Fruit fly (Drosophila melanogaster) whole organism, embryonic: ENCODE results near the gene ninaC.

Experiments used
- Ada2b ChIP-seq: fragments of 200-800 bp; sonication (Bioruptor generic); IDR thresholded peaks from 2 replicates; pipeline ENCODE4 v1.3.6; 2022; ENCODE audit warnings: missing biosample characterization, missing genetic modification characterization
- Awh ChIP-seq: fragments of 200-800 bp; sonication (Bioruptor generic); IDR thresholded peaks from 2 replicates; pipeline ENCODE4, ENCODE4 v1.3.6; 2022; ENCODE audit warnings: missing biosample characterization, missing genetic modification characterization
- CG11085 ChIP-seq: fragments of 200-800 bp; sonication (Bioruptor generic); IDR thresholded peaks from 2 replicates; pipeline ENCODE4 v1.3.6; 2022; ENCODE audit warnings: missing biosample characterization, missing genetic modification characterization
- CG11247 ChIP-seq: fragments of 200-800 bp; sonication (Bioruptor generic); IDR thresholded peaks from 2 replicates; pipeline ENCODE4 v1.3.6; 2022; ENCODE audit warnings: missing biosample characterization, missing genetic modification characterization
- CG11456 ChIP-seq: fragments of 200-800 bp; sonication (Bioruptor generic); IDR thresholded peaks from 3 replicates; pipeline ENCODE4 v1.3.6; 2022; ENCODE audit warnings: missing biosample characterization, missing genetic modification characterization
- CG11696 ChIP-seq: fragments of 200-800 bp; sonication (Bioruptor generic); IDR thresholded peaks from 2 replicates; pipeline ENCODE4 v1.3.6; 2022; ENCODE audit warnings: missing biosample characterization, missing genetic modification characterization
- CG12071 ChIP-seq: fragments of 200-800 bp; sonication (Bioruptor generic); optimal IDR thresholded peaks from 3 replicates; lab custom pipeline; 2018; ENCODE audit warnings: missing biosample characterization, mild to moderate bottlenecking, missing genetic modification characterization
- CG13775 ChIP-seq: fragments of 200-800 bp; sonication (Bioruptor generic); optimal IDR thresholded peaks from 3 replicates; lab custom pipeline; 2017; ENCODE audit warnings: missing biosample characterization, mild to moderate bottlenecking, missing genetic modification characterization
- CG1603 ChIP-seq: fragments of 200-800 bp; sonication (Bioruptor generic); optimal IDR thresholded peaks from 2 replicates; lab custom pipeline; 2019; ENCODE audit warnings: missing biosample characterization, mild to moderate bottlenecking, missing genetic modification characterization, moderate library complexity
- CG16813 ChIP-seq: fragments of 200-800 bp; sonication (Bioruptor generic); IDR thresholded peaks from 3 replicates; pipeline ENCODE4 v1.3.6; 2022; ENCODE audit warnings: missing biosample characterization, missing genetic modification characterization; ENCODE audit not compliant: partially characterized antibody
- CG17359 ChIP-seq: fragments of 200-800 bp; sonication (Bioruptor generic); optimal IDR thresholded peaks from 3 replicates; lab custom pipeline; 2018; ENCODE audit warnings: missing biosample characterization, mild to moderate bottlenecking, missing genetic modification characterization, moderate library complexity
- CG18262 ChIP-seq: fragments of 200-800 bp; optimal IDR thresholded peaks from 3 replicates; lab custom pipeline; 2019; ENCODE audit warnings: missing biosample characterization, mild to moderate bottlenecking, missing genetic modification characterization, moderate library complexity
- CG2116 ChIP-seq: fragments of 200-800 bp; sonication (Bioruptor generic); optimal IDR thresholded peaks from 3 replicates; lab custom pipeline; 2018; ENCODE audit warnings: missing biosample characterization, mild to moderate bottlenecking, missing genetic modification characterization
- CG32532 ChIP-seq: fragments of 200-800 bp; sonication (Bioruptor generic); IDR thresholded peaks from 2 replicates; pipeline ENCODE4 v1.3.6; 2022; ENCODE audit warnings: missing biosample characterization, missing genetic modification characterization
- CG42726 ChIP-seq: fragments of 200-800 bp; sonication (Bioruptor generic); IDR thresholded peaks from 2 replicates; pipeline ENCODE4 v1.3.6; 2022; ENCODE audit warnings: missing biosample characterization, missing genetic modification characterization; ENCODE audit not compliant: partially characterized antibody
- CG7987 ChIP-seq: fragments of 200-800 bp; sonication (Bioruptor generic); optimal IDR thresholded peaks from 2 replicates; lab custom pipeline; 2018; ENCODE audit warnings: missing biosample characterization, mild to moderate bottlenecking, missing genetic modification characterization, moderate library complexity
- CHES-1-like ChIP-seq: fragments of 200-800 bp; sonication (Bioruptor generic); optimal IDR thresholded peaks from 2 replicates; lab custom pipeline; 2016; ENCODE audit warnings: missing biosample characterization, missing genetic modification characterization
- Ets97D ChIP-seq: fragments of 200-800 bp; sonication (Bioruptor generic); optimal IDR thresholded peaks from 3 replicates; lab custom pipeline; 2016; ENCODE audit warnings: missing biosample characterization, missing genetic modification characterization
- HLH4C ChIP-seq: fragments of 200-800 bp; sonication (Bioruptor generic); IDR thresholded peaks from 3 replicates; pipeline ENCODE4 v1.3.6; 2022; ENCODE audit warnings: missing biosample characterization, missing genetic modification characterization; ENCODE audit not compliant: partially characterized antibody
- Hr39 ChIP-seq: fragments of >200 bp; optimal IDR thresholded peaks from 2 replicates; lab custom pipeline; 2017
- Hr78 ChIP-seq, 2 experiments: fragments of 200-800 bp in 1 of 2; fragments of >200 bp in 1 of 2; sonication (Bioruptor generic) in 1 of 2; optimal IDR thresholded peaks; 2 replicates each; lab custom pipeline; 2017 to 2019; ENCODE audit warnings: missing biosample characterization in 2 of 2, missing genetic modification characterization in 2 of 2, mild to moderate bottlenecking in 1 of 2, moderate library complexity in 1 of 2
- Lhr ChIP-seq: fragments of 200-800 bp; sonication (Bioruptor generic); optimal IDR thresholded peaks from 3 replicates; lab custom pipeline; 2017; ENCODE audit warnings: mild to moderate bottlenecking, missing biosample characterization, missing genetic modification reagents, missing genetic modification characterization
- Lim3 ChIP-seq: fragments of 200-800 bp; sonication (Bioruptor generic); IDR thresholded peaks from 2 replicates; pipeline ENCODE4 v1.3.6; 2022; ENCODE audit warnings: missing biosample characterization, missing genetic modification characterization
- Scr ChIP-seq: fragments of 200-800 bp; sonication (Bioruptor generic); IDR thresholded peaks from 2 replicates; pipeline ENCODE4 v1.3.6; 2022; ENCODE audit warnings: missing biosample characterization, missing genetic modification characterization; ENCODE audit not compliant: partially characterized antibody
- Sry-δ ChIP-seq: fragments of 200-800 bp; sonication (Bioruptor generic); optimal IDR thresholded peaks from 2 replicates; lab custom pipeline; 2016; ENCODE audit warnings: missing biosample characterization, missing genetic modification characterization
- YL-1 ChIP-seq: fragments of 200-800 bp; sonication (Bioruptor generic); optimal IDR thresholded peaks from 3 replicates; lab custom pipeline; 2017; ENCODE audit warnings: missing biosample characterization, mild to moderate bottlenecking, missing genetic modification characterization
- ac ChIP-seq: fragments of 200-800 bp; sonication (Bioruptor generic); optimal IDR thresholded peaks from 3 replicates; lab custom pipeline; 2017; ENCODE audit warnings: missing biosample characterization, mild to moderate bottlenecking, missing genetic modification characterization
- aop ChIP-seq: fragments of 200-800 bp; sonication (Bioruptor generic); IDR thresholded peaks from 2 replicates; pipeline ENCODE4 v1.3.6; 2022; ENCODE audit warnings: missing biosample characterization, missing genetic modification characterization
- ato ChIP-seq: fragments of 200-800 bp; sonication (Bioruptor generic); IDR thresholded peaks from 2 replicates; pipeline ENCODE4 v1.3.6; 2022; ENCODE audit warnings: missing biosample characterization, missing genetic modification characterization; ENCODE audit not compliant: partially characterized antibody
- bigmax ChIP-seq: fragments of 200-800 bp; sonication (Bioruptor generic); optimal IDR thresholded peaks from 2 replicates; lab custom pipeline; 2018; ENCODE audit warnings: missing biosample characterization, mild to moderate bottlenecking, missing genetic modification characterization
- chinmo ChIP-seq: fragments of 200-800 bp; sonication (Bioruptor generic); IDR thresholded peaks from 4 replicates; pipeline ENCODE4 v1.3.6; 2022; ENCODE audit warnings: missing biosample characterization, missing genetic modification characterization; ENCODE audit not compliant: partially characterized antibody
- ci ChIP-seq: fragments of 200-800 bp; sonication (Bioruptor generic); IDR thresholded peaks from 3 replicates; pipeline ENCODE4 v1.3.6; 2022; ENCODE audit warnings: missing biosample characterization, missing genetic modification characterization
- dpn ChIP-seq, 2 experiments: fragments of 200-800 bp; sonication (Bioruptor generic); optimal IDR thresholded peaks; 3 replicates each; lab custom pipeline; 2016; ENCODE audit warnings: missing biosample characterization in 2 of 2, missing genetic modification characterization in 2 of 2
- exex ChIP-seq: fragments of 200-800 bp; sonication (Bioruptor generic); optimal IDR thresholded peaks from 4 replicates; lab custom pipeline; 2018; ENCODE audit warnings: missing biosample characterization, mild to moderate bottlenecking, missing genetic modification characterization, moderate library complexity
- eyg ChIP-seq: fragments of 200-800 bp; sonication (Bioruptor generic); optimal IDR thresholded peaks from 3 replicates; lab custom pipeline; 2016; ENCODE audit warnings: missing biosample characterization, missing genetic modification characterization
- fd102C ChIP-seq: fragments of 200-800 bp; sonication (Bioruptor generic); optimal IDR thresholded peaks from 2 replicates; lab custom pipeline; 2018; ENCODE audit warnings: missing biosample characterization, mild to moderate bottlenecking, missing genetic modification characterization, moderate library complexity
- lola ChIP-seq, 3 experiments: fragments of >200 bp in 2 of 3; fragments of 200-800 bp in 1 of 3; sonication (Bioruptor generic) in 1 of 3; optimal IDR thresholded peaks; 2 replicates each; lab custom pipeline; 2017 to 2019; ENCODE audit warnings: missing biosample characterization in 3 of 3, missing genetic modification characterization in 3 of 3, mild to moderate bottlenecking in 1 of 3, moderate library complexity in 1 of 3
- phol ChIP-seq: fragments of 200-800 bp; sonication (Bioruptor generic); optimal IDR thresholded peaks from 3 replicates; lab custom pipeline; 2018; ENCODE audit warnings: missing biosample characterization, mild to moderate bottlenecking, missing genetic modification characterization, moderate library complexity
- pros ChIP-seq: fragments of 200-800 bp; sonication (Bioruptor generic); optimal IDR thresholded peaks from 3 replicates; lab custom pipeline; 2019; ENCODE audit warnings: missing biosample characterization, mild to moderate bottlenecking, missing genetic modification characterization, moderate library complexity
- pzg ChIP-seq: fragments of 200-800 bp; sonication (Bioruptor generic); optimal IDR thresholded peaks from 3 replicates; lab custom pipeline; 2018; ENCODE audit warnings: missing biosample characterization, mild to moderate bottlenecking, missing genetic modification characterization, moderate library complexity
- row ChIP-seq: fragments of 200-800 bp; sonication (Bioruptor generic); IDR thresholded peaks from 3 replicates; pipeline ENCODE4 v1.3.6; 2022; ENCODE audit warnings: missing biosample characterization, missing genetic modification characterization
- sens-2 ChIP-seq: fragments of 200-800 bp; sonication (Bioruptor generic); IDR thresholded peaks from 2 replicates; pipeline ENCODE4 v1.3.6; 2022; ENCODE audit warnings: missing biosample characterization, missing genetic modification characterization
- stwl ChIP-seq: fragments of 200-800 bp; sonication (Bioruptor generic); optimal IDR thresholded peaks from 3 replicates; lab custom pipeline; 2018; ENCODE audit warnings: missing biosample characterization, mild to moderate bottlenecking, missing genetic modification characterization, moderate library complexity
- sug ChIP-seq: fragments of 200-800 bp; optimal IDR thresholded peaks from 2 replicates; lab custom pipeline; 2019; ENCODE audit warnings: missing biosample characterization, mild to moderate bottlenecking, missing genetic modification characterization, moderate library complexity
- tap ChIP-seq: fragments of 200-800 bp; optimal IDR thresholded peaks from 3 replicates; lab custom pipeline; 2019; ENCODE audit warnings: missing biosample characterization, mild to moderate bottlenecking, missing genetic modification characterization, moderate library complexity
- trh ChIP-seq: fragments of 200-800 bp; sonication (Bioruptor generic); optimal IDR thresholded peaks from 2 replicates; lab custom pipeline; 2016; ENCODE audit warnings: missing biosample characterization, missing genetic modification characterization
- unc-4 ChIP-seq: fragments of 200-800 bp; sonication (Bioruptor generic); IDR thresholded peaks from 2 replicates; pipeline ENCODE4 v1.3.6; 2022; ENCODE audit warnings: missing biosample characterization, missing genetic modification characterization; ENCODE audit not compliant: partially characterized antibody
- vnd ChIP-seq: fragments of 200-800 bp; sonication (Bioruptor generic); IDR thresholded peaks from 3 replicates; pipeline ENCODE4 v1.3.6; 2022; ENCODE audit warnings: missing biosample characterization, missing genetic modification characterization; ENCODE audit not compliant: partially characterized antibody

ninaC gene

DNA sequence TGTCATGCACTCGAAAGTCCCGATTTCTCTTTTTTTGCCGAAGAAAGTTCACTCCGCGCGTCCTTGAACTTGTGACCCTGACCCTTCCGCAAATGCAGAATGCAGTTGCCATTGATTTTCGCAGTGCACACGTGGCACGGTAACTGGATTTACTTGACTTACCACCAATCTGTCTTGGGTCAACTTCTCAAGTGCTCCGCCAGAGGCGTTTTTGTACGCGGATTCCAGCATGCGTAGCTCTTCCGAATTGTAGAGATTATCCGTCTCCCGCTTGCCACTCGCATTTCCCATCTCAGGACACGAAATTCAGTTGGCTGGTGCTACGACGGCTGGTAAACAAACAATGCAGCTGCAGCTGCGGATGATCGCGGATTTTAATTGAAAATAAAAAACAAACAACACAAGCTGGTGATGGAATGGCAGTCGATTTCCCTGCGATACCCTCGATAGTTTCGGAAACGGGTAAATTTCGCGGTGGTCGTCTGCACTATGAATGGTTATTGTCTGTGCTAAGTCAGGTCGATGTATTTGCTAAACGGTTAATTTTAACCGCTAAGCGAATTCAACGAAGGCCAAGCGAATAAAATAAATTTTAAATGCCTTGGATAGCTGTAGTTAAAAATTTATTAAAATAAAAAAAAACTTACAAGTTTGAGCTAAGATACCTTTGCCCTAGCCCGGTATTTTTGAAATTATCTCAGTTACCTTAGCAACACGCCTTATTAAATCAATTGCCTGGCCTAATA, 10.5 kb downstream of the ninaC start, which contains the start of the genes CG5149 and gudu (continued):
- TF ChIP-seq pros (GFP tag; lab: Kevin White, UChicago), result peak; percentile 40
- TF ChIP-seq CG17359, result no peak
- no peak for TF ChIP-seq CG11085
- peak; percentile 90 for TF ChIP-seq Scr (GFP tag; lab: Robert Waterston, UW)
- peak; percentile 32 for TF ChIP-seq YL-1
- peak; percentile 78 for TF ChIP-seq CG13775 (GFP tag; lab: Kevin White, UChicago)
- TF ChIP-seq dpn (GFP tag; optimal IDR thresholded peaks at IDR 0.05; lab: Kevin White, UChicago), result no peak
- no peak for TF ChIP-seq CG12071
- TF ChIP-seq phol (tag; lab: Kevin White, UChicago), result peak; percentile 46
- TF ChIP-seq Awh (GFP tag; lab: Robert Waterston, UW), result no peak
- peak; percentile 47 for TF ChIP-seq CG2116 (GFP tag; lab: Kevin White, UChicago)
- no peak for TF ChIP-seq sug
- TF ChIP-seq sens-2, result no peak
- peak; percentile 84 for TF ChIP-seq ato (GFP tag; lab: Robert Waterston, UW)
- no peak for TF ChIP-seq CG11247 (GFP tag; lab: Robert Waterston, UW)
- peak; percentile 60; the same call in 1 of the 3 replicates for TF ChIP-seq ci (GFP tag; lab: Robert Waterston, UW)
- peak; percentile 51; the same call in 1 of the 2 replicates for TF ChIP-seq CG32532
- peak; percentile 0 for TF ChIP-seq exex
- no peak for TF ChIP-seq CG11456 (GFP tag; lab: Robert Waterston, UW)
- TF ChIP-seq pzg (GFP tag; lab: Kevin White, UChicago), result peak; percentile 90
- no peak for TF ChIP-seq trh (GFP tag; lab: Kevin White, UChicago)
- TF ChIP-seq chinmo (GFP tag; lab: Robert Waterston, UW), result peak; percentile 94
- TF ChIP-seq CG1603 (tag; lab: Kevin White, UChicago), result peak; percentile 76
- no peak for TF ChIP-seq lola (GFP tag; optimal IDR thresholded peaks at IDR 0.05; lab: Kevin White, UChicago)
- peak; percentile 5 for TF ChIP-seq eyg (GFP tag; lab: Kevin White, UChicago)
- peak; percentile 29 for TF ChIP-seq bigmax (GFP tag; lab: Kevin White, UChicago)
- peak; percentile 51 for TF ChIP-seq Lhr (GFP tag; lab: Kevin White, UChicago)
- TF ChIP-seq HLH4C (GFP tag; lab: Robert Waterston, UW), result peak; percentile 86
- TF ChIP-seq CG16813 (GFP tag; lab: Robert Waterston, UW), result peak; percentile 86
- TF ChIP-seq ac (GFP tag; lab: Kevin White, UChicago), result peak; percentile 49
- no peak for TF ChIP-seq Lim3 (GFP tag; lab: Robert Waterston, UW)
- TF ChIP-seq Ada2b (GFP tag; lab: Robert Waterston, UW), result 0 out of 2 replicates have a peak, but pooled peaks have one; percentile 18
- peak; percentile 47 for TF ChIP-seq CHES-1-like
- peak; percentile 22; the same call in 1 of the 3 replicates for TF ChIP-seq row (GFP tag; lab: Robert Waterston, UW)
- no peak for TF ChIP-seq Hr39 (lab: Kevin White, UChicago)
- peak; percentile 51 for TF ChIP-seq Ets97D (GFP tag; lab: Kevin White, UChicago)
- TF ChIP-seq Hr78 (GFP tag; optimal IDR thresholded peaks at IDR 0.05; lab: Kevin White, UChicago), result peak in 1 of 2 experiments; percentile 90
- peak; percentile 72 for TF ChIP-seq stwl
- TF ChIP-seq CG11696 (GFP tag; lab: Robert Waterston, UW), result no peak
- peak; percentile 24 for TF ChIP-seq CG7987 (GFP tag; lab: Kevin White, UChicago)
- TF ChIP-seq vnd (GFP tag; lab: Robert Waterston, UW), result peak; percentile 73
- peak; percentile 89 for TF ChIP-seq CG42726
- TF ChIP-seq unc-4 (GFP tag; lab: Robert Waterston, UW), result peak; percentile 88
- TF ChIP-seq tap (tag; lab: Kevin White, UChicago), result no peak
- TF ChIP-seq Sry-δ, result peak; percentile 92
- no peak for TF ChIP-seq fd102C (GFP tag; lab: Kevin White, UChicago)
- TF ChIP-seq aop, result no peak
- TF ChIP-seq CG18262, result peak; percentile 31
